Worm (Caenorhabditis elegans): ENCODE data around the gene W05H7.1.
"Not testable (repeated sequence)": the region's sequence is repeated elsewhere in the genome, so short reads cannot be mapped to it uniquely, and the experiment has no call there.

Gene W05H7.1

DNA sequence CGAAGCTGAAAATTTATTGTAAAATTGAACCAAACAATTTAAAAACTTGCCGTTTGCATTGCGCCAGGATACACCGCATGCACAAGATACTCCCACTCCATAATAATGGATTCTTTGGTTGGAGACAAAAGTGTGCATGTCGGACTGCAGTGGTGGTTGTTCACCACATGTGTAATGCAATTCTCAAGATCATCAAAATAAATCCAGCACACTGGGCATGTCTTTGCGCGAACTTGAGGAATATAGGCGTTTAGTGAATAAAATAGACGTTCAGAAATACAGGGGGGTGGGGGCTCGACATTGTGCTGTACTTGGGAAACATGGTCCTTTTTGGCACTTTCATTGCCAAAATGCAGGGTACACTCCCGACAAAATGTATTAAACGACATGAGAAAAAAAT lies 24.1 kb upstream of the W05H7.1 start, which contains the start of gene F19G12.11:
Gene F19G12.11, minus strand, starts transcription at position 101 of the 400 bp plus-strand sequence.
- TF ChIP-seq isw-1 (GFP tag; IDR thresholded peaks at IDR 0.05) = no peak
- no peak for TF ChIP-seq mef-2 (tag; optimal IDR thresholded peaks at IDR 0.05)
- no peak for TF ChIP-seq unc-98 (GFP tag; IDR thresholded peaks at IDR 0.05)

DNA sequence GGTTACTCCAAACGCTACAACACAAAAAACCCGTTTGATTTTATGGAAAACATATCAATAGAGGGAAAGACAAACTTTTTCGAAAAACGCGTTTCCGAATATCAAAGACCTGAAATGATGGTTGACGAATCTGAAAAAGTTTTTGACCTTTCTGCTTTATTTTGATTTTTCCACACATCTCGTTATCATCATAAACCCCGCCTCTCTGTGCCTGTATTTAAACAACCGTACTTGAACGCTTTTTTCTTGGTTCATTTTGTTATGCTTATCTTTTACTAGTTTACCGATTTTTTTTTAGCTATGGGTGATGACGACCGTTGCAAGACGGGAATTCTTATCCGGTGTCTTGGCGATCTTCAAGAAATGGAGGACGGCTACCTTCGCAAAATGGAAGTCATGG lies 19.9 kb upstream of the W05H7.1 start, which contains the start of gene F19G12.1:
Gene F19G12.1, plus strand, starts transcription at position 301 of the 400 bp plus-strand sequence.
- TF ChIP-seq fos-1 (tag; optimal IDR thresholded peaks at IDR 0.05); unc-130 (tag; optimal IDR thresholded peaks at IDR 0.05); lir-3 (tag; optimal IDR thresholded peaks at IDR 0.05; ENCODE audit: poor library complexity): not testable (repeated sequence)

DNA sequence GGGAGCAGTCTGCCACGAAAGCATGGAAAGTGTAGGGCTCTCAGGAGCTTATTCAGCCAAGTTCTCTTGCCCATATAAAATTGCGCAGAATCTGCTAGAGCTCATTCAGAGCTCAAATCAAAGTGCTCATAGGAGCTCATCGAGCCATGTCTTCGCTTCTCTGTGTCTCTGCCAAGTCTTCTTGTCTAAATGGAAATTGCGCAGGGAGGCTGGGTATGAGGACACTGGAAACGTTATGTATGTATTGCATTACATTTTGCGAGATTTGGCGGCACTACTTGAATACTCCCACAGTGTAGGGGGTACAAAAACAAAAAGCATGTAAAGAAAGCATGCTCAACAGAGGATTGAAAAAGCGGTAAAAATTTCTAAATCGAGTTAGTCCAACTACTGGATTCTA lies 13.5 kb upstream of the W05H7.1 start:
- peak; percentile 10 to 57 (median 21) for TF ChIP-seq ceh-82 (tag; optimal IDR thresholded peaks at IDR 0.05)
- TF ChIP-seq hlh-17 (GFP tag; optimal IDR thresholded peaks at IDR 0.05; ENCODE audit: borderline replicate concordance) = no peak
- peak; percentile 9 for TF ChIP-seq rnt-1 (tag; optimal IDR thresholded peaks at IDR 0.05)
- TF ChIP-seq efl-1 (optimal IDR thresholded peaks at IDR 0.05) = peak in 1 of 2 experiments; percentile 17
- TF ChIP-seq efl-1 (GFP tag; optimal IDR thresholded peaks at IDR 0.05 in 1 of 2) = peak in 1 of 2 experiments; percentile 70
- peak; percentile 55 for TF ChIP-seq fkh-10 (GFP tag; optimal IDR thresholded peaks at IDR 0.05)
- TF ChIP-seq fkh-8 (tag; optimal IDR thresholded peaks at IDR 0.05) = peak; percentile 43
- TF ChIP-seq nhr-47 (tag; optimal IDR thresholded peaks at IDR 0.05) = peak; percentile 68
- TF ChIP-seq dsc-1 (tag; optimal IDR thresholded peaks at IDR 0.05) = peak; percentile 53
- TF ChIP-seq nhr-85 (tag) = no peak
- TF ChIP-seq snu-23 (GFP tag; optimal IDR thresholded peaks at IDR 0.05) = peak; percentile 18
- TF ChIP-seq jun-1 (tag; optimal IDR thresholded peaks at IDR 0.05) = peak; percentile 1
- no peak for TF ChIP-seq tlp-1 (tag; optimal IDR thresholded peaks at IDR 0.05)
- peak; percentile 11 for TF ChIP-seq tbx-2 (tag; optimal IDR thresholded peaks at IDR 0.05)
- peak; percentile 4 for TF ChIP-seq mep-1 (tag; optimal IDR thresholded peaks at IDR 0.05)
- peak; percentile 22 for TF ChIP-seq skn-1 (tag; optimal IDR thresholded peaks at IDR 0.05)
- TF ChIP-seq sox-4 (tag; optimal IDR thresholded peaks at IDR 0.05) = no peak

DNA sequence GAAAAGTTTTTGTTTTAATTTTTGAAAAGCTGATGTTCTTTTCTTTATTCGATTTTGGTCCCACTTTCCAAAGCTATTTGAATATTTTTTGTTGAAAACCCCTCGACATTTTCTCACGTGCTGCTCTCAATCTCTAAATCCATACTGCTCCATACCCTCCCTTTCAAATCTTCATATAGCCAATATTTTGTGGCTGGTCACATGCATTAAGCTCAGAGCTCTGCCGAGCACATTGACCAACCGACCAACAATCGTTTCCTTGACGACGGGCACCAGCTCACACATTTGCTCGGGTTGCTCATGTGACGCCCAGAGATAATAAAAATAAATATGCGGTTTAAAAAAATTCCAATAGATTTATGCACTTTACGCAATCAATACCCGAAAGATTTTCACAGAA lies 11.6 kb upstream of the W05H7.1 start:
- TF ChIP-seq nhr-71 (tag; optimal IDR thresholded peaks at IDR 0.05) (peak; percentile 35), mab-9 (GFP tag; IDR thresholded peaks at IDR 0.05) (no peak), vab-15 (tag; optimal IDR thresholded peaks at IDR 0.05) (no peak), C34B4.2 (tag; optimal IDR thresholded peaks at IDR 0.05) (no peak), lin-15B (tag; optimal IDR thresholded peaks at IDR 0.05) (no peak), pax-3 (tag; optimal IDR thresholded peaks at IDR 0.05) (peak; percentile 57), nhr-237 (tag; optimal IDR thresholded peaks at IDR 0.05) (no peak), nhr-19 (GFP tag; conservative IDR thresholded peaks at IDR 0.05) (peak; percentile 18; the same call in 1 of the 2 replicates), unc-30 (tag; optimal IDR thresholded peaks at IDR 0.05) (no peak), lin-39 (tag; optimal IDR thresholded peaks at IDR 0.05) (no peak), ztf-4 (tag; optimal IDR thresholded peaks at IDR 0.05) (no peak), xbp-1 (tag; optimal IDR thresholded peaks at IDR 0.05) (no peak), unc-62 (GFP tag; optimal IDR thresholded peaks at IDR 0.05) (no peak), ztf-11 (tag; optimal IDR thresholded peaks at IDR 0.05) (no peak), unc-98 (GFP tag; IDR thresholded peaks at IDR 0.05) (no peak), snpc-4 (tag; optimal IDR thresholded peaks at IDR 0.05) (no peak), lir-3 (tag; optimal IDR thresholded peaks at IDR 0.05; ENCODE audit: poor library complexity) (no peak), efl-3 (GFP tag; optimal IDR thresholded peaks at IDR 0.05) (no peak), nhr-47 (tag; optimal IDR thresholded peaks at IDR 0.05) (peak; percentile 68), lin-13 (GFP tag; optimal IDR thresholded peaks at IDR 0.05) (no peak), jun-1 (tag; optimal IDR thresholded peaks at IDR 0.05) (peak; percentile 37), nhr-11 (tag; optimal IDR thresholded peaks at IDR 0.05) (no peak), blmp-1 (tag; optimal IDR thresholded peaks at IDR 0.05) (no peak), lin-14 (GFP tag; optimal IDR thresholded peaks at IDR 0.05) (peak; percentile 21), grh-1 (GFP tag; IDR thresholded peaks at IDR 0.05) (no peak), ceh-8 (GFP tag; optimal IDR thresholded peaks at IDR 0.05) (no peak), ces-1 (GFP tag; optimal IDR thresholded peaks at IDR 0.05) (no peak), egl-13 (tag; optimal IDR thresholded peaks at IDR 0.05) (peak; percentile 44), swsn-7 (tag; optimal IDR thresholded peaks at IDR 0.05) (peak; percentile 35), elt-3 (tag; optimal IDR thresholded peaks at IDR 0.05) (no peak)

Measured in whole organism, L1 larva.